Worm (Caenorhabditis elegans) whole organism, young adult: Measurements from ENCODE around the gene Y54G2A.10.
"Not testable (repeated sequence)": the region's sequence is repeated elsewhere in the genome, so short reads cannot be mapped to it uniquely, and the experiment has no call there.

Experiments used
- B0019.2 ChIP-seq: fragments of 200-800 bp; sonication (Bioruptor generic); conservative IDR thresholded peaks from 2 replicates; pipeline ENCODE4 v1.3.6; 2022; ENCODE audit warnings: missing genetic modification reagents, missing genetic modification characterization, missing compliant biosample characterization
- B0035.1 ChIP-seq: sonication (generic microtip); optimal IDR thresholded peaks from 2 replicates; lab custom pipeline; 2016; ENCODE audit warnings: missing genetic modification characterization, mild to moderate bottlenecking, missing compliant biosample characterization, missing genotype, missing genetic modification reagents
- D2030.7 ChIP-seq: fragments of 200-800 bp; sonication (Bioruptor generic); IDR thresholded peaks from 2 replicates; pipeline ENCODE4 v1.3.6; 2022; ENCODE audit warnings: missing genetic modification reagents, missing genetic modification characterization, missing compliant biosample characterization
- F22D6.2 ChIP-seq: sonication (generic microtip); optimal IDR thresholded peaks from 2 replicates; lab custom pipeline; 2016; ENCODE audit warnings: mild to moderate bottlenecking, missing genetic modification characterization, missing compliant biosample characterization
- F23B12.7 ChIP-seq: sonication (generic microtip); optimal IDR thresholded peaks from 2 replicates; lab custom pipeline; 2017; ENCODE audit warnings: missing genetic modification characterization, mild to moderate bottlenecking, missing compliant biosample characterization, antibody characterized with exemption, moderate library complexity; ENCODE audit not compliant: insufficient read depth
- F55B11.4 ChIP-seq: sonication (generic microtip); optimal IDR thresholded peaks from 2 replicates; lab custom pipeline; 2016; ENCODE audit warnings: missing compliant biosample characterization, missing genetic modification characterization, borderline replicate concordance; ENCODE audit not compliant: insufficient read depth
- Y53G8AR.9 ChIP-seq: fragments of 200-800 bp; sonication (Bioruptor generic); conservative IDR thresholded peaks from 2 replicates; pipeline ENCODE4 v1.3.6; 2022; ENCODE audit warnings: missing genetic modification reagents, missing genetic modification characterization, missing compliant biosample characterization
- Y56A3A.18 ChIP-seq: fragments of 200-800 bp; sonication (Bioruptor generic); IDR thresholded peaks from 2 replicates; pipeline ENCODE4 v1.3.6; 2022; ENCODE audit warnings: missing genetic modification reagents, missing genetic modification characterization, missing compliant biosample characterization
- Y67H2A.10 ChIP-seq: fragments of 200-800 bp; sonication (Bioruptor generic); conservative IDR thresholded peaks from 2 replicates; pipeline ENCODE4 v1.3.6; 2022; ENCODE audit warnings: missing genetic modification reagents, missing genetic modification characterization, missing compliant biosample characterization
- Y79H2A.3 ChIP-seq: fragments of 200-800 bp; sonication (Bioruptor generic); conservative IDR thresholded peaks from 2 replicates; pipeline ENCODE4 v1.3.6; 2022; ENCODE audit warnings: missing genetic modification reagents, missing genetic modification characterization, missing compliant biosample characterization
- Y95B8A.8 ChIP-seq: fragments of 200-800 bp; sonication (Bioruptor generic); IDR thresholded peaks from 2 replicates; pipeline ENCODE4 v1.3.6; 2022; ENCODE audit warnings: missing genetic modification reagents, missing genetic modification characterization, missing compliant biosample characterization
- cebp-2 ChIP-seq: fragments of 200-800 bp; sonication (Bioruptor generic); IDR thresholded peaks from 2 replicates; pipeline ENCODE4 v1.3.6; 2022; ENCODE audit warnings: missing genetic modification characterization, missing compliant biosample characterization
- ceh-100 ChIP-seq: fragments of 200-800 bp; sonication (Bioruptor generic); IDR thresholded peaks from 2 replicates; pipeline ENCODE4 v1.3.6; 2022; ENCODE audit warnings: missing genetic modification reagents, missing genetic modification characterization, missing compliant biosample characterization
- ceh-58 ChIP-seq: fragments of 200-800 bp; sonication (Bioruptor generic); IDR thresholded peaks from 2 replicates; pipeline ENCODE4 v1.3.6; 2022; ENCODE audit warnings: missing genetic modification characterization, missing compliant biosample characterization
- ceh-91 ChIP-seq: fragments of 200-800 bp; sonication (Bioruptor generic); IDR thresholded peaks from 2 replicates; pipeline ENCODE4 v1.3.6; 2022; ENCODE audit warnings: missing genetic modification reagents, missing genetic modification characterization, missing compliant biosample characterization
- ekl-4 ChIP-seq: fragments of 200-800 bp; sonication (Bioruptor generic); IDR thresholded peaks from 2 replicates; pipeline ENCODE4 v1.3.6; 2022; ENCODE audit warnings: missing genetic modification reagents, missing genetic modification characterization, missing compliant biosample characterization
- hrde-1 ChIP-seq: sonication (generic microtip); optimal IDR thresholded peaks from 2 replicates; lab custom pipeline; 2016; ENCODE audit warnings: missing genetic modification characterization, mild to moderate bottlenecking, missing compliant biosample characterization, moderate library complexity, missing genotype, missing genetic modification reagents, borderline replicate concordance
- hsf-1 ChIP-seq: fragments of 200-800 bp; sonication (Bioruptor generic); IDR thresholded peaks from 2 replicates; pipeline ENCODE4 v1.3.6; 2022; ENCODE audit warnings: missing genetic modification reagents, missing genetic modification characterization, missing compliant biosample characterization
- let-526 ChIP-seq: fragments of 200-800 bp; sonication (Bioruptor generic); IDR thresholded peaks from 2 replicates; pipeline ENCODE4 v1.3.6; 2022; ENCODE audit warnings: missing genetic modification reagents, missing genetic modification characterization, missing compliant biosample characterization
- lin-35 ChIP-seq, 3 experiments: fragments of 150-350 bp in 2 of 3; sonication (generic microtip) in 1 of 3; optimal IDR thresholded peaks; 2 replicates each; lab custom pipeline; 2014 to 2018; ENCODE audit warnings: missing biosample characterization in 3 of 3, missing genetic modification characterization in 3 of 3, missing genetic modification reagents in 3 of 3
- lin-40 ChIP-seq: sonication (generic microtip); optimal IDR thresholded peaks from 2 replicates; lab custom pipeline; 2016; ENCODE audit warnings: missing genetic modification characterization, mild to moderate bottlenecking, missing compliant biosample characterization, missing genotype, missing genetic modification reagents
- lsl-1 ChIP-seq: fragments of 200-800 bp; sonication (Bioruptor generic); optimal IDR thresholded peaks from 2 replicates; lab custom pipeline; 2018; ENCODE audit warnings: mild to moderate bottlenecking, missing genetic modification characterization, moderate library complexity, missing compliant biosample characterization
- lsy-27 ChIP-seq: sonication (generic microtip); optimal IDR thresholded peaks from 2 replicates; lab custom pipeline; 2017; ENCODE audit warnings: missing genetic modification characterization, mild to moderate bottlenecking, missing compliant biosample characterization, antibody characterized with exemption, missing genotype, borderline replicate concordance; ENCODE audit not compliant: insufficient read depth
- madf-3 ChIP-seq: fragments of 200-800 bp; sonication (Bioruptor generic); IDR thresholded peaks from 2 replicates; pipeline ENCODE4 v1.3.6; 2022; ENCODE audit warnings: missing genetic modification reagents, missing genetic modification characterization, missing compliant biosample characterization
- madf-6 ChIP-seq: fragments of 200-800 bp; sonication (Bioruptor generic); IDR thresholded peaks from 2 replicates; pipeline ENCODE4 v1.3.6; 2022; ENCODE audit warnings: missing genetic modification reagents, missing genetic modification characterization, missing compliant biosample characterization
- mes-4 ChIP-seq: sonication (generic microtip); optimal IDR thresholded peaks from 2 replicates; lab custom pipeline; 2016; ENCODE audit warnings: missing genotype, missing genetic modification characterization, missing compliant biosample characterization
- nfya-1 ChIP-seq: sonication (generic microtip); optimal IDR thresholded peaks from 2 replicates; lab custom pipeline; 2017; ENCODE audit warnings: antibody characterized with exemption, missing compliant biosample characterization, missing genetic modification characterization, borderline replicate concordance; ENCODE audit not compliant: insufficient read depth
- nfyb-1 ChIP-seq: fragments of 200-800 bp; sonication (Bioruptor generic); IDR thresholded peaks from 2 replicates; pipeline ENCODE4 v1.3.6; 2022; ENCODE audit warnings: missing genetic modification reagents, missing genetic modification characterization, missing compliant biosample characterization
- pha-4 ChIP-seq: fragments of 150-350 bp; sonication (generic microtip); optimal IDR thresholded peaks from 2 replicates; lab custom pipeline; 2014; ENCODE audit warnings: missing biosample characterization, missing genetic modification reagents, missing genetic modification characterization
- rcor-1 ChIP-seq: fragments of 200-800 bp; sonication (Bioruptor generic); IDR thresholded peaks from 2 replicates; pipeline ENCODE4 v1.3.6; 2022; ENCODE audit warnings: missing genetic modification reagents, missing genetic modification characterization, missing compliant biosample characterization
- rpc-1 ChIP-seq, 2 experiments: fragments of 150-350 bp in 1 of 2; sonication (generic microtip) in 1 of 2; optimal IDR thresholded peaks; 2 replicates each; lab custom pipeline; 2014 to 2018; ENCODE audit warnings: missing biosample characterization in 1 of 2, missing genetic modification characterization in 1 of 2, missing genetic modification reagents in 1 of 2, missing genotype in 1 of 2
- snpc-4 ChIP-seq, 5 experiments: fragments of 150-350 bp in 1 of 5; sonication (generic microtip) in 4 of 5; optimal IDR thresholded peaks; 2 replicates each; lab custom pipeline; 2014 to 2018; ENCODE audit warnings: missing genetic modification characterization in 5 of 5, missing biosample characterization in 3 of 5, antibody characterized with exemption in 2 of 5, mild to moderate bottlenecking in 2 of 5, missing compliant biosample characterization in 2 of 5, missing genotype in 2 of 5, moderate library complexity in 2 of 5, missing genetic modification reagents in 1 of 5
- tbp1 ChIP-seq: fragments of 200-800 bp; sonication (Bioruptor generic); optimal IDR thresholded peaks from 2 replicates; lab custom pipeline; 2018; ENCODE audit warnings: mild to moderate bottlenecking, missing genetic modification characterization, missing compliant biosample characterization
- tlf-1 ChIP-seq: fragments of 200-800 bp; sonication (Bioruptor generic); optimal IDR thresholded peaks from 2 replicates; lab custom pipeline; 2018; ENCODE audit warnings: mild to moderate bottlenecking, missing genetic modification characterization, missing compliant biosample characterization
- unc-130 ChIP-seq: sonication (generic microtip); optimal IDR thresholded peaks from 2 replicates; lab custom pipeline; 2016; ENCODE audit warnings: missing genetic modification reagents, missing genetic modification characterization, missing compliant biosample characterization
- xnd-1 ChIP-seq: sonication (generic microtip); optimal IDR thresholded peaks from 2 replicates; lab custom pipeline; 2016; ENCODE audit warnings: missing genotype, missing genetic modification reagents, missing genetic modification characterization, missing compliant biosample characterization
- ztf-18 ChIP-seq: sonication (generic microtip); optimal IDR thresholded peaks from 2 replicates; lab custom pipeline; 2016; ENCODE audit warnings: missing genotype, mild to moderate bottlenecking, missing genetic modification characterization, missing compliant biosample characterization
- ztf-22 ChIP-seq: fragments of 200-800 bp; sonication (Bioruptor generic); optimal IDR thresholded peaks from 2 replicates; lab custom pipeline; 2018; ENCODE audit warnings: mild to moderate bottlenecking, missing genetic modification characterization, moderate library complexity, missing compliant biosample characterization
- ztf-25 ChIP-seq: fragments of 200-800 bp; sonication (Bioruptor generic); IDR thresholded peaks from 2 replicates; pipeline ENCODE4 v1.3.6; 2022; ENCODE audit warnings: missing genetic modification reagents, missing genetic modification characterization, missing compliant biosample characterization

The Y54G2A.10 gene

DNA sequence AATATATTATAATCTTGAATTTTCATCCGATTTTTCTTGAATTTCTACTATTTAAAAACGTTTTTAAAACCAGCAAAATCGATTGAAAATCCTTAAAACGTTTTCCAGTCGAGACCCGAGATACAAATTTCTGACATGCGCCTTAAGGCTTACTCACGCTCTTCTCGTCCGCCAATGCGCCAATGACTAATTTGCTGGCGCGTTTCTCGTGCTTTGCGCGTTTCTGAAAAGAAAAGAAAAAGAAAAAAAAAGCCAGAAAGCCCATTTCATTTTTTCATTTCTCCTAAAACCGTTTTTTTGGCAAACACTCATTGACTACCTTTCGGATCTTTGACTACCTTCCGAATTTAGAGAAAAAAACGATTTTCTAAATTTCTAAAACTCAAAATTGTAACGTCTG is 22.8 kb upstream of the Y54G2A.10 start:
- no peak for TF ChIP-seq nfya-1 (tag; lab: Kevin White, UChicago)
- TF ChIP-seq xnd-1 (tag; lab: Kevin White, UChicago), result peak; percentile 6
- peak; percentile 84 for TF ChIP-seq ztf-18 (tag; lab: Kevin White, UChicago)
- TF ChIP-seq lin-40 (tag; lab: Kevin White, UChicago), result no peak
- no peak for TF ChIP-seq tbp1 (GFP tag; lab: Kevin White, UChicago)
- no peak for TF ChIP-seq B0035.1 (tag; lab: Kevin White, UChicago)
- no peak for TF ChIP-seq Y67H2A.10 (GFP tag; lab: Robert Waterston, UW)
- no peak for TF ChIP-seq cebp-2 (GFP tag; lab: Robert Waterston, UW)
- TF ChIP-seq Y95B8A.8 (GFP tag; lab: Robert Waterston, UW), result 0 out of 2 replicates have a peak, but pooled peaks have one; percentile 27
- no peak for TF ChIP-seq ztf-22 (GFP tag; lab: Kevin White, UChicago)
- TF ChIP-seq lsy-27 (tag; lab: Kevin White, UChicago), result no peak
- TF ChIP-seq hrde-1 (tag; lab: Kevin White, UChicago), result peak; percentile 6

- TF ChIP-seq pha-4 (tag; lab: Kevin White, UChicago); F23B12.7; F55B11.4 (tag; lab: Kevin White, UChicago): not testable (repeated sequence)
Observed at ce11 chrIV:2777841-2778240, 21.6 kb upstream of the Y54G2A.10 start, which contains the start of gene Y54G2A.72. TSS of gene Y54G2A.72 (plus strand) at chrIV:2778141.

DNA sequence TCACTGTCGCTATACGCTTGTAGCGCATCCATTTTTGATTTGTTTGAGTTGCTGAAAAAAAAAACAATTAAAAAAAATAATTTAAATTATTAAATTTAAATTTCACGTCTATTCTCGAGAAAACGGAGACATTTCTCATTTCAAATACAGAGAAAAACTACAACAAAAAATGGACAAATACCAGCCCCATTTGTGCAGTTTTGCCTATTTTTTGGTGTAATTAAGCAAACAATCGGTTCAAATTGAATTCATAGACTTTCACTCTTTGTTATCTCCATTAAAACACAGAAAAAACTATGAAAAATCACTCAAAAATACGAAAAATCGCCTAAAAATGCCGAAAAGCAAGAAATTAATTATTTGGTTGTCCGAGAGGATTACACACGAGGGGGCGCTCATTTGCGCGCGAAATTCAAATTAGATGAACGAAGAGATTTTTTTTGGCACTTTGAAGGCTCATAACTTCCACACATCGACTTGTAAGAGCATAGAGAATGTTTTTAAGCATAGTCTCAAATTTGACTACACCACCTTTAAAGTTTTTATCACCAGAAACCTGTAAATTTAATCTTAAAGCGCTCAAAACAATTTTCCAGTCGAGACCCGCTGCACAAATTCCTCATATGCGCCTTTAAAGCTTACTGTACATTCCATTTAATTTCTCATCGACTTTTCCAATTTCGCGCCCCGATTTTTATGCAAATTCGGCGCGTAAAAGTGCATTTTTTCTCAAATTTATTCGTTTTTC is 16.5 kb upstream of the Y54G2A.10 start, which contains the start of gene Y54G2A.12:
TSS of gene Y54G2A.12 (minus strand) at position 51 of the 748 bp plus-strand sequence.
- TF ChIP-seq ztf-25 (no peak), F22D6.2 (no peak), xnd-1 (tag; lab: Kevin White, UChicago) (peak; percentile 97), hsf-1 (GFP tag; lab: Robert Waterston, UW) (peak; percentile 76), lsl-1 (GFP tag; lab: Kevin White, UChicago) (peak; percentile 92), nfyb-1 (GFP tag; lab: Robert Waterston, UW) (0 out of 2 replicates have a peak, but pooled peaks have one; percentile 23), D2030.7 (GFP tag; lab: Robert Waterston, UW) (peak; percentile 89), Y53G8AR.9 (GFP tag; lab: Robert Waterston, UW) (no peak), F23B12.7 (no peak), tbp1 (GFP tag; lab: Kevin White, UChicago) (peak; percentile 38), B0019.2 (GFP tag; lab: Robert Waterston, UW) (no peak), lin-35 (GFP tag; optimal IDR thresholded peaks at IDR 0.05; lab: Kevin White, UChicago) (peak in 1 of 3 experiments; percentile 17), Y79H2A.3 (GFP tag; lab: Robert Waterston, UW) (0 out of 2 replicates have a peak, but pooled peaks have one; percentile 11), ekl-4 (GFP tag; lab: Robert Waterston, UW) (peak; percentile 70; the same call in 1 of the 2 replicates), let-526 (no peak), Y95B8A.8 (GFP tag; lab: Robert Waterston, UW) (no peak), mes-4 (tag; lab: Kevin White, UChicago) (no peak), Y56A3A.18 (GFP tag; lab: Robert Waterston, UW) (no peak), snpc-4 (GFP tag; optimal IDR thresholded peaks at IDR 0.05; lab: Kevin White, UChicago) (no peak), snpc-4 (tag; optimal IDR thresholded peaks at IDR 0.05; lab: Kevin White, UChicago) (peak in 1 of 4 experiments; percentile 11), madf-3 (no peak), rcor-1 (GFP tag; lab: Robert Waterston, UW) (peak; percentile 32; the same call in 1 of the 2 replicates), ceh-91 (GFP tag; lab: Robert Waterston, UW) (peak; percentile 88), ceh-58 (GFP tag; lab: Robert Waterston, UW) (no peak), ceh-100 (GFP tag; lab: Robert Waterston, UW) (0 out of 2 replicates have a peak, but pooled peaks have one; percentile 19), tlf-1 (GFP tag; lab: Kevin White, UChicago) (peak; percentile 53), madf-6 (GFP tag; lab: Robert Waterston, UW) (peak; percentile 96), unc-130 (GFP tag; lab: Kevin White, UChicago) (peak; percentile 12), rpc-1 (optimal IDR thresholded peaks at IDR 0.05; lab: Kevin White, UChicago) (no peak), rpc-1 (tag; optimal IDR thresholded peaks at IDR 0.05; lab: Kevin White, UChicago) (no peak), hrde-1 (tag; lab: Kevin White, UChicago) (peak; percentile 19)
